Fruit fly (Drosophila melanogaster) whole organism, wandering third instar larva: Measurements from ENCODE around the gene CG6149.
A peak's percentile ranks its signal among the peaks of the same experiment; 100 is the strongest.

Source experiments
- Abd-B ChIP-seq: fragments of >200 bp; optimal IDR thresholded peaks from 2 replicates; lab custom pipeline; 2017; ENCODE audit warnings: missing biosample characterization, missing genetic modification characterization
- CG32264 ChIP-seq: fragments of 200-800 bp; sonication (Bioruptor generic); optimal IDR thresholded peaks from 2 replicates; lab custom pipeline; 2016; ENCODE audit warnings: missing biosample characterization, missing genetic modification characterization
- CG9705 ChIP-seq: fragments of 200-800 bp; sonication (Bioruptor generic); optimal IDR thresholded peaks from 2 replicates; lab custom pipeline; 2018; ENCODE audit warnings: missing biosample characterization, mild to moderate bottlenecking, missing genetic modification characterization
- CrebA ChIP-seq: fragments of 200-800 bp; sonication (Bioruptor generic); optimal IDR thresholded peaks from 2 replicates; lab custom pipeline; 2016; ENCODE audit warnings: missing biosample characterization, mild to moderate bottlenecking, missing genetic modification characterization, borderline replicate concordance
- Dfd ChIP-seq: fragments of >200 bp; optimal IDR thresholded peaks from 2 replicates; lab custom pipeline; 2017; ENCODE audit warnings: missing biosample characterization, missing genetic modification characterization
- Dif ChIP-seq: fragments of 200-275, 200-300 bp; sonication (Bioruptor generic); optimal IDR thresholded peaks from 2 replicates; lab custom pipeline; 2018; ENCODE audit warnings: missing biosample characterization, missing genetic modification characterization; ENCODE audit not compliant: partially characterized antibody
- GATAd ChIP-seq: sonication (Bioruptor generic); optimal IDR thresholded peaks from 2 replicates; lab custom pipeline; 2016; ENCODE audit warnings: missing biosample characterization, missing genetic modification characterization
- HLH106 ChIP-seq: fragments of 200-800 bp; optimal IDR thresholded peaks from 3 replicates; lab custom pipeline; 2019; ENCODE audit warnings: missing biosample characterization, mild to moderate bottlenecking, missing genetic modification characterization, moderate library complexity
- Hnf4 ChIP-seq: fragments of 200-800 bp; sonication (Bioruptor generic); optimal IDR thresholded peaks from 2 replicates; lab custom pipeline; 2016; ENCODE audit warnings: missing biosample characterization, mild to moderate bottlenecking, missing genetic modification characterization
- Hr78 ChIP-seq: fragments of >200 bp; optimal IDR thresholded peaks from 2 replicates; lab custom pipeline; 2017; ENCODE audit warnings: missing biosample characterization, missing genetic modification characterization
- Mio ChIP-seq: sonication (Bioruptor generic); optimal IDR thresholded peaks from 2 replicates; lab custom pipeline; 2016; ENCODE audit warnings: missing biosample characterization, missing genetic modification characterization
- Myc ChIP-seq: fragments of >200 bp; optimal IDR thresholded peaks from 2 replicates; lab custom pipeline; 2017
- N ChIP-seq: fragments of >200 bp; optimal IDR thresholded peaks from 2 replicates; lab custom pipeline; 2018; ENCODE audit warnings: missing biosample characterization, missing external identifiers, missing genetic modification characterization
- OdsH ChIP-seq: fragments of 200-800 bp; sonication (Bioruptor generic); optimal IDR thresholded peaks from 2 replicates; lab custom pipeline; 2016; ENCODE audit warnings: missing biosample characterization, mild to moderate bottlenecking, missing genetic modification characterization
- Rel ChIP-seq, 2 experiments: fragments of 200-800 bp; sonication (Bioruptor generic) in 1 of 2; optimal IDR thresholded peaks; 2 replicates in 1 of 2; 3 replicates in 1 of 2; lab custom pipeline; 2016 to 2019; ENCODE audit warnings: mild to moderate bottlenecking in 2 of 2, missing biosample characterization in 2 of 2, missing genetic modification characterization in 2 of 2, moderate library complexity in 1 of 2
- Sp1 ChIP-seq: fragments of 200-800 bp; sonication (Bioruptor generic); optimal IDR thresholded peaks from 3 replicates; lab custom pipeline; 2019; ENCODE audit warnings: missing biosample characterization, mild to moderate bottlenecking, missing genetic modification characterization, moderate library complexity
- Vsx2 ChIP-seq: fragments of 200-300, 225-300 bp; sonication (Bioruptor generic); optimal IDR thresholded peaks from 2 replicates; lab custom pipeline; 2018; ENCODE audit warnings: missing biosample characterization, missing genetic modification characterization; ENCODE audit not compliant: partially characterized antibody
- br ChIP-seq: fragments of 200-800 bp; sonication (Bioruptor generic); optimal IDR thresholded peaks from 2 replicates; lab custom pipeline; 2016; ENCODE audit warnings: missing biosample characterization, missing genetic modification characterization
- brk ChIP-seq: fragments of 200-800 bp; sonication (Bioruptor generic); optimal IDR thresholded peaks from 2 replicates; lab custom pipeline; 2016; ENCODE audit warnings: missing biosample characterization, mild to moderate bottlenecking, missing genetic modification characterization
- dl ChIP-seq, 2 experiments: fragments of 175-275, 200-275 bp in 1 of 2; fragments of 200-275 bp in 1 of 2; sonication (Bioruptor generic); optimal IDR thresholded peaks; lab custom pipeline; 2018; ENCODE audit warnings: mild to moderate bottlenecking in 2 of 2, missing biosample characterization in 2 of 2, missing genetic modification characterization in 2 of 2, moderate library complexity in 2 of 2; ENCODE audit not compliant: partially characterized antibody in 2 of 2, insufficient read depth in 1 of 2
- dmrt93B ChIP-seq: fragments of 200-800 bp; sonication (Bioruptor generic); optimal IDR thresholded peaks from 2 replicates; lab custom pipeline; 2018; ENCODE audit warnings: missing biosample characterization, mild to moderate bottlenecking, missing genetic modification characterization
- ey ChIP-seq: fragments of 200-800 bp; sonication (Bioruptor generic); optimal IDR thresholded peaks from 2 replicates; lab custom pipeline; 2016; ENCODE audit warnings: missing biosample characterization, missing genetic modification characterization
- foxo ChIP-seq, 2 experiments: fragments of 200-800 bp; sonication (Bioruptor generic); optimal IDR thresholded peaks; 2 replicates in 1 of 2; 3 replicates in 1 of 2; lab custom pipeline; 2016 to 2017; ENCODE audit warnings: missing biosample characterization in 2 of 2, missing genetic modification characterization in 2 of 2
- fru ChIP-seq: fragments of 200-800 bp; sonication (Bioruptor generic); optimal IDR thresholded peaks from 3 replicates; lab custom pipeline; 2016; ENCODE audit warnings: missing biosample characterization, mild to moderate bottlenecking, missing genetic modification characterization
- h ChIP-seq: fragments of 200-800 bp; sonication (Bioruptor generic); optimal IDR thresholded peaks from 3 replicates; lab custom pipeline; 2016; ENCODE audit warnings: missing biosample characterization, mild to moderate bottlenecking, missing genetic modification characterization
- jim ChIP-seq: fragments of 175-275, 200-325 bp; sonication (Bioruptor generic); optimal IDR thresholded peaks from 2 replicates; lab custom pipeline; 2016; ENCODE audit warnings: missing biosample characterization, mild to moderate bottlenecking, missing genetic modification characterization
- pan ChIP-seq: fragments of >200 bp; optimal IDR thresholded peaks from 2 replicates; lab custom pipeline; 2017
- psq ChIP-seq: fragments of 200-800 bp; sonication (Bioruptor generic); optimal IDR thresholded peaks from 3 replicates; lab custom pipeline; 2017; ENCODE audit warnings: missing biosample characterization, mild to moderate bottlenecking, missing genetic modification characterization, moderate library complexity
- rgr ChIP-seq: fragments of 200-800 bp; sonication (Bioruptor generic); optimal IDR thresholded peaks from 3 replicates; lab custom pipeline; 2016; ENCODE audit warnings: missing biosample characterization, mild to moderate bottlenecking, missing genetic modification characterization
- sage ChIP-seq: fragments of 200-800 bp; sonication (Bioruptor generic); optimal IDR thresholded peaks from 2 replicates; lab custom pipeline; 2016; ENCODE audit warnings: missing biosample characterization, mild to moderate bottlenecking, missing genetic modification characterization
- tai ChIP-seq: sonication (Bioruptor generic); optimal IDR thresholded peaks from 2 replicates; lab custom pipeline; 2016; ENCODE audit warnings: missing biosample characterization, missing genetic modification characterization
- usp ChIP-seq: fragments of >200 bp; optimal IDR thresholded peaks from 2 replicates; lab custom pipeline; 2017; ENCODE audit warnings: missing biosample characterization, missing genetic modification characterization
- woc ChIP-seq: sonication (Bioruptor generic); optimal IDR thresholded peaks from 2 replicates; lab custom pipeline; 2016; ENCODE audit warnings: missing biosample characterization, mild to moderate bottlenecking, missing genetic modification characterization

Gene CG6149

dm6 chr3L:11399437-11399836 lies 35.8 kb downstream of the CG6149 start:
- TF ChIP-seq CrebA (no peak), foxo (GFP tag; optimal IDR thresholded peaks at IDR 0.05; lab: Kevin White, UChicago) (no peak), fru (no peak), h (GFP tag; lab: Kevin White, UChicago) (no peak)

dm6 chr3L:11398484-11399088 lies 36.7 kb downstream of the CG6149 start:
- TF ChIP-seq dl (GFP tag; optimal IDR thresholded peaks at IDR 0.05; lab: Kevin White, UChicago; ENCODE audit: insufficient read depth in 1 of 2, partially characterized antibody in 2 of 2) (no peak), HLH106 (tag; lab: Kevin White, UChicago) (peak; percentile 46), brk (GFP tag; lab: Kevin White, UChicago) (no peak), Sp1 (GFP tag; lab: Kevin White, UChicago) (no peak), Mio (GFP tag; lab: Kevin White, UChicago) (no peak), sage (GFP tag; lab: Kevin White, UChicago) (no peak), usp (GFP tag; lab: Kevin White, UChicago) (no peak), N (no peak), Myc (lab: Kevin White, UChicago) (no peak), psq (GFP tag; lab: Kevin White, UChicago) (peak; percentile 16), ey (GFP tag; lab: Kevin White, UChicago) (no peak), foxo (GFP tag; optimal IDR thresholded peaks at IDR 0.05; lab: Kevin White, UChicago) (peak in 1 of 2 experiments; percentile 9), GATAd (no peak), Hr78 (GFP tag; lab: Kevin White, UChicago) (no peak), fru (peak; percentile 15)

DNA sequence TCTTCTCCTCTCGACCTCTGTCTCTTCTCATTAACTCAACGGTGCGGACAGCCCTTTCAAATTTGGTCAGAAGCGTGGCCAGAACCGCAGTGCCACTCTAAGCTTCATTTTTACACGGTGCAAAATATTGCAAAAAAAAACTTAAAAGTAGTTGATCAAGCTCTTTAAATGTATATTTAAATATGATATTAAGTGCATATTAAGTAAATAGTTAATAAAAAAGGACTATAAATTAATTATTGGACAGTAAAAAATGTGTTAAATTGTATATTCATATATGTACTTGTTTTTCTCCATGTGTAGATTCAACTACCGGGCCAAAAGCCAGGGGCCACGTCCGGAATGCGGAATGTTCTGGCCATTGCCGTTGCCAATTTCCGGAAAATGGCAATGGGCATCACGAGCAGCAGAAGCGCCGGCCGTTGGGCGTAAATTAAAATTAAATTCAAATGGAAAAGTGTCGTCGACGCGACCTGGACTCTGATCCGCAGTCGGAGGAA lies 38.1 kb downstream of the CG6149 start, which contains the start of gene CG44362:
CG44362 (plus strand) TSS at position 450 of the 500 bp plus-strand sequence.
- TF ChIP-seq CG32264 (GFP tag; lab: Kevin White, UChicago) (no peak), rgr (GFP tag; lab: Kevin White, UChicago) (peak; percentile 11), usp (GFP tag; lab: Kevin White, UChicago) (no peak), dl (GFP tag; optimal IDR thresholded peaks at IDR 0.05; lab: Kevin White, UChicago; ENCODE audit: insufficient read depth in 1 of 2, partially characterized antibody in 2 of 2) (no peak)

DNA sequence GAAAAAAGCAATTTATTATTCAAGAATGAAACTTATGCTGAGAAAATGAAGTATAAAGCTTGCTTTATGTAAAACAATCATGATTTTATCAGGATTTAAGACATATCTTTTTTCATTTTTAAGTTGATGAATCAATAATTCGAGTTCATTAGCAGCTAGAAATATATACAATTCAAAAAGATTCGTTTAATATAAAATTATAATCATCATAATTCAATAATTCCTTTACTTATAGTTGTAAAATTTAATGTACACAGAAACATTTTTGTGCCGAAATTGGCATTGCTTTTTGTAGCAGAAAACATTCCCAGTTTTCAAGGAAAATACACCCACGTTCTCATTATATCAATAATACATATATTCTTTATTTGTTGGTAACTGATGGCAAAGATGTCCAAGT lies 40.9 kb downstream of the CG6149 start, which contains the start of gene CG11726:
CG11726 (plus strand) TSS at position 301 of the 400 bp plus-strand sequence.
- no peak for TF ChIP-seq ey (GFP tag; lab: Kevin White, UChicago)
- no peak for TF ChIP-seq Sp1 (GFP tag; lab: Kevin White, UChicago)
- TF ChIP-seq GATAd, result no peak
- TF ChIP-seq pan (lab: Kevin White, UChicago), result no peak
- no peak for TF ChIP-seq Abd-B (GFP tag; lab: Kevin White, UChicago)
- TF ChIP-seq CG9705 (GFP tag; lab: Kevin White, UChicago), result no peak
- TF ChIP-seq dmrt93B (GFP tag; lab: Kevin White, UChicago), result no peak
- no peak for TF ChIP-seq CG32264 (GFP tag; lab: Kevin White, UChicago)

DNA sequence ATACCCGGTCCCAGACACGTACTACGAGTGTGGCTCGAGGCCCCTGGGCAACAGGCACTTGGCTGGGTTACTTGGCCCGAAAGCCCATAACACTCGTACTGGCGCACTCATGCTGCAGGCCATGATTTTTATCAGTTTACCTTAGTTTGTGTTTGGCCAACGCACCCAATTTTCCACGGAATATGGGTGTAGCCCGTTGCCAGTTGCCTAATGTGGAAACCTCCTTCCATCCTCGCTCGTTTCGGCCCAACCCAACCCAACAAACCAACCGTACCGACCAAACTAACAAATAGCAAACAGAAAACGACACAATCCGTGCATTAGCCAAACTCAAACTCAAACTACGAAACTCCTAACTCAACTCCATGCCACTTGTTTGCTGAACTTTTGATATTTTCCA lies 41.5 kb downstream of the CG6149 start:
- TF ChIP-seq Rel (GFP tag; optimal IDR thresholded peaks at IDR 0.05; lab: Kevin White, UChicago) (no peak), Rel (tag; optimal IDR thresholded peaks at IDR 0.05; lab: Kevin White, UChicago) (no peak), N (no peak), br (GFP tag; lab: Kevin White, UChicago) (no peak), ey (GFP tag; lab: Kevin White, UChicago) (no peak), fru (no peak), CG9705 (GFP tag; lab: Kevin White, UChicago) (no peak), Dif (GFP tag; lab: Kevin White, UChicago) (no peak)
- TF ChIP-seq, all 38 proteins: peak for 0

DNA sequence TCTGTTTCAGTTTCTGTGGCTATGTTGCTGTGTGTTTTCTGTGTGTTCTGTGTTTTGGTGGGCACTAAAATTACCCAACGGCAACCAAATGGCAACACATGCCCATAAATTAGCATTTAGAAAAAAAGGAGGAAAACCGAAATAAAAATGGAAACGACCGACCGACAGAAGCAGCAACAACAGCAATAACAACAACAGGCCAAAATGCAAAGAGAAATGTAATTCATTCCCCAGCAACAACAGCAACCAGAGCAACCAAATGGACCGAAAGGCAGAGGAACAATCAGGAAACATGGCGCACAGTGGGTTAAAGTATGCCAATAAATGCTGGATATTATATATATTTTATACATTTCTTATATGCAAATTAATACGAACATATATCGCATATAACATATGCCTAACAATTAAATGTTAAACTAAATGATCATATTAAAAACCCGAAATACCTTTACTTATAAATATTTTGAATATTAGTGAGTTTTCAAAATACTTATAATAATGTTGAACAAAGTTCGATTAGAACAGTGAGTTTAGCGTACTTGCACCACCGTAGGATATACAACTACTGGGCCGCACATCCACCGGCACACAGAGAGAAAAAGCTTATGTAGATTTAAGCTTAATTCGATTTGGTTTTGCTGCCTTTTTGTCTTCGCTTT lies 46.2 kb downstream of the CG6149 start:
- TF ChIP-seq Hnf4 (GFP tag; lab: Kevin White, UChicago) (peak; percentile 27), ey (GFP tag; lab: Kevin White, UChicago) (peak; percentile 54), Sp1 (GFP tag; lab: Kevin White, UChicago) (peak; percentile 86), CG9705 (GFP tag; lab: Kevin White, UChicago) (peak; percentile 52), OdsH (GFP tag; lab: Kevin White, UChicago) (peak; percentile 71), foxo (GFP tag; optimal IDR thresholded peaks at IDR 0.05; lab: Kevin White, UChicago) (peak in 1 of 2 experiments; percentile 79), fru (peak; percentile 83), sage (GFP tag; lab: Kevin White, UChicago) (peak; percentile 28), pan (lab: Kevin White, UChicago) (no peak), Dfd (GFP tag; lab: Kevin White, UChicago) (no peak), woc (GFP tag; lab: Kevin White, UChicago) (peak; percentile 68), Vsx2 (no peak), rgr (GFP tag; lab: Kevin White, UChicago) (peak; percentile 66), CrebA (no peak), CG32264 (GFP tag; lab: Kevin White, UChicago) (no peak), tai (no peak), Dif (GFP tag; lab: Kevin White, UChicago) (no peak), N (no peak), dl (GFP tag; optimal IDR thresholded peaks at IDR 0.05; lab: Kevin White, UChicago; ENCODE audit: insufficient read depth in 1 of 2, partially characterized antibody in 2 of 2) (no peak), Myc (lab: Kevin White, UChicago) (no peak), jim (GFP tag; lab: Kevin White, UChicago) (no peak)
